Worm (Caenorhabditis elegans): ENCODE measurements around the gene ZK757.2.

The ZK757.2 gene

DNA sequence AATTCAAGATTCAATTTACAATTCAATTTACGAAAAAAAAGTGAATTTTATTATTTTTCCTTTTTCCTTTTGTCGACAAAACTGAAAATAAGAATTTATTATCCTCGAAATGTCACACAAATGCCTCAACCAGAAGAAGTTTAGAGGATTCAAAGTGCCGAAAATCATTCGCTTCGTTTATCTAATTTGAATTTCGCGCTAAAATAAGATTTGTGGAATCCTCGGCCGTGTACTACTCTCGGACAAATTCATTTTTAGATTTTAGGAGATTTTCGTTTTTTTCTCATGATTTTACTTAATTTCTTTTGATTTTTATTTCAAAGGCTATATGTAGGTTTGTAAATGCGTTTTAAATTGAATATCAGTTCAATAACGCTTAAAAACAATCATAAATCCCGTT is 30.1 kb downstream of the ZK757.2 start:
- TF ChIP-seq sox-4 (tag; optimal IDR thresholded peaks at IDR 0.05) (no peak), gmeb-2 (tag; optimal IDR thresholded peaks at IDR 0.05) (no peak), fax-1 (tag; optimal IDR thresholded peaks at IDR 0.05) (no peak)

DNA sequence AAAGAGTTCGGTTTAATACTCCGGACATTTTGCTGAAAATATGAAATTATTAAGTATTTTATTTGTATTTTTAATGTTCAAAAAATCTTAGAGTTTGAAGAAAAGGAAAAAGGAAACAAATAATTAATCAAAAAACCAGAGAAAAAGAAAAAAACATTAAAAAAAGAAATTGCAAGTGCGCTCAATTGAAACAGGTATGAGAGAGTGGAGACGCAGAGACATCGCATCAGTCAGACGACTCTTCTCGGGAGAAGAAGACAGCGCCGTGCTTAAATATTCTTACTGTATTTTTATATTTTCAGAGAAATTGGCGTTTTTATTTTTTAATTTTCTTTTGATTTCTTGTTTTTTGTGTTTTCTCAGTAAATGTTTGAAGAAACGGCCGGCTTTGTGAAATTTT is 30.6 kb downstream of the ZK757.2 start, which contains the start of gene mrpl-36:
Gene mrpl-36, minus strand, starts transcription at position 34 of the 400 bp plus-strand sequence.
- TF ChIP-seq ztf-16 (tag; optimal IDR thresholded peaks at IDR 0.05) (no peak), pax-1 (tag; optimal IDR thresholded peaks at IDR 0.05) (no peak), unc-55 (GFP tag; optimal IDR thresholded peaks at IDR 0.05) (peak; percentile 11)

DNA sequence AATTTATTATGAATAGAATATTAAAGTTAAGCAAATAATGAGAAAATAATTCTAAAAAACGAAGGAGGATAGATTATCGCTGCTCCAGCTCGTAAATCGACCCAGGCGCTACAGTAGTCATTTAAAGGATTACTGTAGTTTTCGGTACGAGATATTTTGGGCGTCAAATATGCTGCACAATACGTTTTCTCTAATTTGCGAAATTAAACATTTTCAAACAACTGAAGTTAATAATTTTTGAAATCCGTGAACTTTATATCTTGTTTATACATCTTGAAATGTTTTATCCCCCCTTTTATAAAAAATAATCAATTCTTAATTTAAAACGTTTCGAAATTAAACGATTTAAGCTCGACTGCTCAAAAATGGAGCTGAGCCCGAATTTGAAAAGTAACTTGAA is 32.6 kb downstream of the ZK757.2 start, which contains the start of gene K11H3.2:
Gene K11H3.2, plus strand, starts transcription at position 301 of the 400 bp plus-strand sequence.
- TF ChIP-seq ztf-16 (tag; optimal IDR thresholded peaks at IDR 0.05) (no peak), pha-4 (tag; optimal IDR thresholded peaks at IDR 0.05) (no peak)

DNA sequence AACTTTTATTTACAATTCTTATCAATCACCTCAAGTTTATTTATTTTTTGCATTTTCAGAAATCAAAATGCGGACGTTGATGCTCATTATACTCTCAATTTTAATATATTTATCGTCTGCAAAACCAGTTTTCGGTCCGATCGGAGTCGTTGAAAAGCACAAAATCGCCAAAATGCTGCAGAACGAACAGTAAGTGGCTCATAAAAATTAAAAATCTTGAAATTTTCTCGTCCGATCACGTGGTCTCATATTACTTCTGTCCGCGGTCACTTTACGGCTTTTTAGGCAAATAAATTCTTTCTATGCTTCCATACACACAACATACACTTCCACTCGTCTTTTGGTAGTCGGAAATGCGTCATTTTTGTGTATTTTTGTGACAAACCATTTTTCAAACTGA is 35.0 kb downstream of the ZK757.2 start, which contains the start of gene K11H3.5:
Gene K11H3.5, plus strand, starts transcription at position 54 of the 400 bp plus-strand sequence.
- TF ChIP-seq sox-4 (tag; optimal IDR thresholded peaks at IDR 0.05) = no peak
- TF ChIP-seq tbx-2 (tag; optimal IDR thresholded peaks at IDR 0.05) = no peak
- TF ChIP-seq gmeb-2 (tag; optimal IDR thresholded peaks at IDR 0.05) = no peak
- TF ChIP-seq pha-4 (tag; optimal IDR thresholded peaks at IDR 0.05) = no peak
- no peak for TF ChIP-seq T23F11.4 (GFP tag; optimal IDR thresholded peaks at IDR 0.05)
- TF ChIP-seq mec-3 (tag; optimal IDR thresholded peaks at IDR 0.05; ENCODE audit: borderline replicate concordance) = no peak
- TF ChIP-seq ztf-16 (tag; optimal IDR thresholded peaks at IDR 0.05) = no peak
- no peak for TF ChIP-seq unc-42 (tag; optimal IDR thresholded peaks at IDR 0.05)

DNA sequence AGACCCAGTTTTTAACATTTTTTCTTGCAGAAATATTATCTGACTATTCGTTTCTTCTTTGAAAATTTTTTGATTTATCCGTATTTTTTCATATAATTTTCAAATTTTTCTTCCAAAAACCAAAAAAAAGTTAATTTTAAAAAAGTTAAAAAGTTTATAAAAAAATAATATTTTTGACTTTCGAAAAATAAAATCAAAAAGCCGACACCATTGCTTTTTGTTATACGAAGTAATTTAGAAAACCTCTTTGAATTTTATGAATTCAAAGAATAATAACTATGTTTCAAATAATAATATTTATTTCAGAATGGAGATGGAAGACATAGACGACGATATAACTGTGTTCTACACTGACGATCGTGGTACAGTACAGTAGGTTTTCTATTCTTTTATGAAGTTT is 43.8 kb downstream of the ZK757.2 start, which contains the start of gene K11H3.8:
Gene K11H3.8, plus strand, starts transcription at position 301 of the 400 bp plus-strand sequence.
- no peak for TF ChIP-seq sdc-2 (tag; optimal IDR thresholded peaks at IDR 0.05)
- TF ChIP-seq lim-6 (tag; optimal IDR thresholded peaks at IDR 0.05) = no peak
- TF ChIP-seq nhr-232 (tag; optimal IDR thresholded peaks at IDR 0.05) = no peak
- no peak for TF ChIP-seq pha-2 (tag; optimal IDR thresholded peaks at IDR 0.05)
- TF ChIP-seq ceh-24 (tag; optimal IDR thresholded peaks at IDR 0.05) = no peak
- TF ChIP-seq ets-4 (tag; optimal IDR thresholded peaks at IDR 0.05) = no peak
- no peak for TF ChIP-seq tbx-2 (tag; optimal IDR thresholded peaks at IDR 0.05)
- no peak for TF ChIP-seq pha-4 (tag; optimal IDR thresholded peaks at IDR 0.05)
- TF ChIP-seq ceh-34 (tag; optimal IDR thresholded peaks at IDR 0.05) = no peak
- TF ChIP-seq T23F11.4 (GFP tag; optimal IDR thresholded peaks at IDR 0.05) = no peak
- TF ChIP-seq che-1 (tag; optimal IDR thresholded peaks at IDR 0.05) = no peak
- TF ChIP-seq zip-5 (tag; optimal IDR thresholded peaks at IDR 0.05) = no peak
- TF ChIP-seq ceh-18 (tag; optimal IDR thresholded peaks at IDR 0.05) = no peak
- no peak for TF ChIP-seq ttx-3 (tag; optimal IDR thresholded peaks at IDR 0.05)
- no peak for TF ChIP-seq K09A11.1 (tag; optimal IDR thresholded peaks at IDR 0.05; ENCODE audit: insufficient read depth)
- no peak for TF ChIP-seq lin-11 (tag; optimal IDR thresholded peaks at IDR 0.05)
- no peak for TF ChIP-seq nfya-1 (tag; optimal IDR thresholded peaks at IDR 0.05)

DNA sequence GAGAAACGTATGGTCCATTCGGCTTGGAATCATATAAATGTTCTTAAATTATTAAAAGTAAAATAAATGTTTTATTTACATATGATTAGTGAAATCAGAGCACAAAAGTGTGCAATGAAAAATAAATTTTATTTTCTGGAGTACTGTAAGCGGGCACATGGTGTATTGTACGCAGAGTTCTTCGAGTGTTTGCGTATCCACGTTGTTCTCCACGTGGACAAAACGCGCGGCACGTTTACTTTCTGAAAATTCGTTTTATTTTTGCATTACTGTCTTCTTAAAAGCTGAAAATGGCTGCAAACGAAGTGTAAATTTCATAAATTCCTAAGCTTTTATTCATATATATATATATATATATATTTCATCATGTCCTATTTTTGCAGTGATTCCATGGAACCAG is 46.2 kb downstream of the ZK757.2 start:
- TF ChIP-seq pqm-1 (tag; optimal IDR thresholded peaks at IDR 0.05) = no peak
- no peak for TF ChIP-seq ceh-9 (tag; optimal IDR thresholded peaks at IDR 0.05)
- no peak for TF ChIP-seq ref-2 (tag; optimal IDR thresholded peaks at IDR 0.05)
- TF ChIP-seq fkh-6 (tag; optimal IDR thresholded peaks at IDR 0.05) = no peak
- TF ChIP-seq ztf-16 (tag; optimal IDR thresholded peaks at IDR 0.05) = no peak
- no peak for TF ChIP-seq pat-9 (tag; optimal IDR thresholded peaks at IDR 0.05)
- no peak for TF ChIP-seq elt-2 (tag; optimal IDR thresholded peaks at IDR 0.05)
- no peak for TF ChIP-seq hlh-15 (tag; optimal IDR thresholded peaks at IDR 0.05)
- no peak for TF ChIP-seq unc-3 (GFP tag; conservative IDR thresholded peaks at IDR 0.05)
- TF ChIP-seq unc-3 (tag; optimal IDR thresholded peaks at IDR 0.05) = no peak
- no peak for TF ChIP-seq rnt-1 (tag; optimal IDR thresholded peaks at IDR 0.05)
- no peak for TF ChIP-seq ceh-19 (GFP tag; optimal IDR thresholded peaks at IDR 0.05)
- no peak for TF ChIP-seq pag-3 (tag; optimal IDR thresholded peaks at IDR 0.05; ENCODE audit: borderline replicate concordance)
- TF ChIP-seq unc-86 (tag; optimal IDR thresholded peaks at IDR 0.05) = no peak

Measured in whole organism, late embryonic.